Fruit fly (Drosophila melanogaster) whole organism, pupa: Measurements from ENCODE around the gene Eip75B.

ENCODE experiments used
- CG10348 ChIP-seq: fragments of 200-800 bp; sonication (Bioruptor generic); IDR thresholded peaks from 2 replicates; pipeline ENCODE4 v1.3.6; 2022; ENCODE audit warnings: missing biosample characterization, missing genetic modification characterization
- CG12605 ChIP-seq: fragments of 200-800 bp; sonication (Bioruptor generic); IDR thresholded peaks from 2 replicates; pipeline ENCODE4 v1.3.6; 2022; ENCODE audit warnings: missing biosample characterization, missing genetic modification characterization
- CG13204 ChIP-seq: fragments of 200-800 bp; sonication (Bioruptor generic); optimal IDR thresholded peaks from 2 replicates; lab custom pipeline; 2018; ENCODE audit warnings: missing biosample characterization, mild to moderate bottlenecking, missing genetic modification characterization, moderate library complexity
- CG14655 ChIP-seq: fragments of 200-800 bp; sonication (Bioruptor generic); optimal IDR thresholded peaks from 3 replicates; lab custom pipeline; 2017; ENCODE audit warnings: mild to moderate bottlenecking, missing biosample characterization, missing genetic modification reagents, missing genetic modification characterization
- CG15710 ChIP-seq: fragments of 200-800 bp; sonication (Bioruptor generic); optimal IDR thresholded peaks from 2 replicates; lab custom pipeline; 2018; ENCODE audit warnings: missing biosample characterization, mild to moderate bottlenecking, missing genetic modification characterization, moderate library complexity
- CG17806 ChIP-seq: fragments of 200-800 bp; sonication (Bioruptor generic); optimal IDR thresholded peaks from 2 replicates; lab custom pipeline; 2018; ENCODE audit warnings: missing biosample characterization, mild to moderate bottlenecking, missing genetic modification characterization, moderate library complexity
- CG32121 ChIP-seq: fragments of 200-800 bp; sonication (Bioruptor generic); IDR thresholded peaks from 2 replicates; pipeline ENCODE4 v1.3.6; 2022; ENCODE audit warnings: missing biosample characterization, missing genetic modification characterization
- CG34367 ChIP-seq: fragments of 200-800 bp; sonication (Bioruptor generic); optimal IDR thresholded peaks from 2 replicates; lab custom pipeline; 2018; ENCODE audit warnings: missing biosample characterization, mild to moderate bottlenecking, missing genetic modification characterization
- CG4496 ChIP-seq: fragments of 200-800 bp; sonication (Bioruptor generic); IDR thresholded peaks from 3 replicates; pipeline ENCODE4 v1.3.6; 2022; ENCODE audit warnings: missing biosample characterization, missing genetic modification characterization
- CG8159 ChIP-seq: fragments of 200-800 bp; sonication (Bioruptor generic); optimal IDR thresholded peaks from 3 replicates; lab custom pipeline; 2018; ENCODE audit warnings: missing biosample characterization, mild to moderate bottlenecking, missing genetic modification characterization, moderate library complexity
- CG8301 ChIP-seq: fragments of 200-800 bp; sonication (Bioruptor generic); optimal IDR thresholded peaks from 2 replicates; lab custom pipeline; 2018; ENCODE audit warnings: missing biosample characterization, mild to moderate bottlenecking, missing genetic modification characterization
- CG9948 ChIP-seq: fragments of 200-800 bp; sonication (Bioruptor generic); optimal IDR thresholded peaks from 2 replicates; lab custom pipeline; 2018; ENCODE audit warnings: missing biosample characterization, mild to moderate bottlenecking, missing genetic modification characterization, moderate library complexity
- D1 ChIP-seq: fragments of 200-800 bp; sonication (Bioruptor generic); optimal IDR thresholded peaks from 2 replicates; lab custom pipeline; 2018; ENCODE audit warnings: missing biosample characterization, mild to moderate bottlenecking, missing genetic modification characterization, moderate library complexity
- EcR ChIP-seq: fragments of 200-800 bp; sonication (Bioruptor generic); optimal IDR thresholded peaks from 3 replicates; lab custom pipeline; 2019; ENCODE audit warnings: missing biosample characterization, missing genetic modification characterization, mild to moderate bottlenecking, moderate library complexity, missing genetic modification reagents
- Ets98B ChIP-seq: fragments of 200-800 bp; sonication (Bioruptor generic); IDR thresholded peaks from 2 replicates; pipeline ENCODE4 v1.3.6; 2022; ENCODE audit warnings: missing biosample characterization, missing genetic modification characterization
- Pif1A ChIP-seq: fragments of 200-800 bp; sonication (Bioruptor generic); optimal IDR thresholded peaks from 3 replicates; lab custom pipeline; 2016; ENCODE audit warnings: missing biosample characterization, missing genetic modification characterization
- Pif1B ChIP-seq: fragments of 200-800 bp; sonication (Bioruptor generic); optimal IDR thresholded peaks from 3 replicates; lab custom pipeline; 2016; ENCODE audit warnings: missing biosample characterization, missing genetic modification characterization
- Snoo ChIP-seq: fragments of 200-800 bp; sonication (Bioruptor generic); optimal IDR thresholded peaks from 3 replicates; lab custom pipeline; 2017; ENCODE audit warnings: missing biosample characterization, mild to moderate bottlenecking, missing genetic modification characterization, inconsistent platforms
- fd96Ca ChIP-seq: fragments of 200-800 bp; sonication (Bioruptor generic); IDR thresholded peaks from 3 replicates; pipeline ENCODE4 v1.3.6; 2022; ENCODE audit warnings: missing biosample characterization, missing genetic modification characterization
- gl ChIP-seq: fragments of 200-800 bp; sonication (Bioruptor generic); optimal IDR thresholded peaks from 2 replicates; lab custom pipeline; 2018; ENCODE audit warnings: missing biosample characterization, mild to moderate bottlenecking, missing genetic modification characterization
- rn ChIP-seq: fragments of 200-800 bp; sonication (Bioruptor generic); IDR thresholded peaks from 2 replicates; pipeline ENCODE4 v1.3.6; 2022; ENCODE audit warnings: missing biosample characterization, missing genetic modification characterization

Gene Eip75B

DNA sequence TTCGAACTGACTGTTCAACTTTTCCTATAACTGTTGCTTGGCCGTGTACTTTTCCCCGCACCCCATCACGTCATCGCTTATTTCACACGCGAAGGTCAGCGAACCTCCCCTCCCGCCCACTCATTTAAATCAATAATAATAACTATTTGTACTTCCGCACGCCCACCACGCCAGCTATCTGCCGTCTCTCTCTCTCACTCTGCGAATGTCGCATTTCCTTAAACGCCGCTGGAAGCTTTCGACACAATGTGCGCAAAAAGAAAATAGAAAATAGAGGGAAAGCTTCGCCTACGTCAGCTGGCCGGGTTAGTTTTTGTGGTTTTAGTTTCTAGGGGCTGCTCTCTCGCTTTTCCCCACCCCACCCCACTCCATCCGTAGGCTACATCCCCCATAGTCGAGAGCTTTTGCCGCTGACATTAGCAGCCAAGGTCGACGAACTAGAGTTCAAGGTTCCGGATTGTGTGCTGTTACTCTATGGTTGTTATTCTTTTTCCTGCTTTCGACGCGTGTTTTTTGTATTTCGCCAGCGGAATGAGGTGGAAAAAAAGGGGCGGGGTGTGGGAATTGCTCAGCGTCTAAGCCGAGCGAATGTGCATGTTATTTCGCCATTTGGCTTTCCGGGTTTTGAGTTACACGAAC, 108.0 kb downstream of the Eip75B start:
- TF ChIP-seq EcR (GFP tag; lab: Kevin White, UChicago) (peak; percentile 77), Snoo (tag; lab: Kevin White, UChicago) (no peak)

DNA sequence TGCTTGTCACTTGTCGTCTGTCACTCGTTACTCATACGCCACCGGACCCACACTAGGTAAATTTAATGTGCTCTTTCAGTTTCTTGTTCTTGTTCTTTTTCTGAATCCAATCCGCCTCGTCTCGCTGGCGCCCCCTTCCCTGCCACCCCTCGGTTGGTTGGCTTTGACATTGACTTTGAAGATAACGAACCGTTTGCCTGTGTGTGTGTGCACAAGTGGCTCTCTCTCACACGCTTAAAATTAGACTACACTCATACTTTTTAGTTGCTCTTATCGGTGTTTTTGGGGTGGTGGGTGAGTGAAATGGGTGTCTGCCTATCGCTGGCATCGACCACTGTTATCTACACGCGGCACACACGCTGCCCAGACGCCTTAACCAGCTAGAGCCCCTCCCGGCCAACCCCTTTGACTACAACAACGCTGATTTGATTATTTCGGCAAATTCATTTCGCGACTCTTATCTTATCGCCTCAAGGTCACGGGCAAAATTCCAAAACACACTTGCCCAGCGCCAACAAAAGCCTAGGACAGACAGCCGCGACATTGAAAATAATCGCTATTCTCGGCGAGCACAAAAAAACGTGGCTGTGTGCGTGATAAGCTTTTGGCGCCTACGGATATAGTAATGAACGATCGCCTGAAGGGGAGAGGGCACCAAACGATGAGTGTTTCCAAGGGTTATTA, 114.2 kb downstream of the Eip75B start:
- TF ChIP-seq CG32121 (GFP tag; lab: Robert Waterston, UW) (peak; percentile 19; the same call in 1 of the 2 replicates), Snoo (tag; lab: Kevin White, UChicago) (no peak)
- TF ChIP-seq, all 21 proteins: peak for 1

- TF ChIP-seq CG14655 (GFP tag; lab: Kevin White, UChicago) (no peak), CG13204 (no peak), CG32121 (GFP tag; lab: Robert Waterston, UW) (no peak), CG12605 (no peak), EcR (GFP tag; lab: Kevin White, UChicago) (no peak), fd96Ca (no peak), Ets98B (GFP tag; lab: Robert Waterston, UW) (no peak), CG15710 (no peak), Snoo (tag; lab: Kevin White, UChicago) (no peak), CG10348 (GFP tag; lab: Robert Waterston, UW) (no peak), CG4496 (no peak), CG9948 (tag; lab: Kevin White, UChicago) (no peak), rn (GFP tag; lab: Robert Waterston, UW) (no peak), Pif1B (GFP tag; lab: Kevin White, UChicago) (no peak), CG17806 (tag; lab: Kevin White, UChicago) (no peak), CG8159 (no peak)
Measured at dm6 chr3L:17949507-17950027, 114.9 kb downstream of the Eip75B start.

- TF ChIP-seq CG15710 (no peak), CG13204 (peak; percentile 49)
- TF ChIP-seq, all 21 proteins: peak for 1
Measured at dm6 chr3L:17948643-17949506, 115.6 kb downstream of the Eip75B start.

dm6 chr3L:17948195-17948594, 116.3 kb downstream of the Eip75B start:
- TF ChIP-seq Ets98B (GFP tag; lab: Robert Waterston, UW): no peak
- TF ChIP-seq CG15710: no peak
- no peak for TF ChIP-seq gl (tag; lab: Kevin White, UChicago)
- TF ChIP-seq CG17806 (tag; lab: Kevin White, UChicago): no peak
- no peak for TF ChIP-seq Pif1A (GFP tag; lab: Kevin White, UChicago)
- no peak for TF ChIP-seq CG8301 (tag; lab: Kevin White, UChicago)
- TF ChIP-seq CG10348 (GFP tag; lab: Robert Waterston, UW): no peak
- TF ChIP-seq CG13204: no peak
- TF ChIP-seq EcR (GFP tag; lab: Kevin White, UChicago): no peak
- no peak for TF ChIP-seq CG34367 (tag; lab: Kevin White, UChicago)
- no peak for TF ChIP-seq rn (GFP tag; lab: Robert Waterston, UW)
- TF ChIP-seq CG4496: no peak
- TF ChIP-seq CG9948 (tag; lab: Kevin White, UChicago): no peak
- no peak for TF ChIP-seq Pif1B (GFP tag; lab: Kevin White, UChicago)

dm6 chr3L:17947296-17947713, 117.2 kb downstream of the Eip75B start:
- TF ChIP-seq CG13204 (peak; percentile 52), CG17806 (tag; lab: Kevin White, UChicago) (no peak), Pif1B (GFP tag; lab: Kevin White, UChicago) (no peak), CG4496 (no peak), EcR (GFP tag; lab: Kevin White, UChicago) (peak; percentile 97), fd96Ca (no peak), Ets98B (GFP tag; lab: Robert Waterston, UW) (no peak)

DNA sequence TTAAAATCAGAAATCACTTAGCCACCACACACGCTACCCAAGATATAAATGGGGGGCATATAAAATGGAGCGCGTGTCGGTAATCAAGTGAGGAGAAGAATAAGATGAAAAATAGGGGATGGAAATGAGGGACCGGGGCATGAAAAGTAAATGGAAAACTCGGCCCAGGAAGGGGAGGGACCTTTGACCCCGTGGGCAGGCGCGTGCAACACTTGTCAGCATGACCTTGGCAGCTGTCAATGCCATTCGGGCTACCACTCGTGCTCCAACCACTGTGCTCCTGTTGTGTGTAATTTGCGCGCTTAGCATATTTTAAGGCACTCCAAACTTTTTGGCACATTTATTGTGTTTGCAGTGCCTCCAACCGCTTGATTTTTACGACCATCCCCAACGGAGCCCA, 118.1 kb downstream of the Eip75B start:
- TF ChIP-seq CG4496 (no peak), EcR (GFP tag; lab: Kevin White, UChicago) (no peak), D1 (tag; lab: Kevin White, UChicago) (no peak), CG9948 (tag; lab: Kevin White, UChicago) (no peak), gl (tag; lab: Kevin White, UChicago) (no peak), CG8301 (tag; lab: Kevin White, UChicago) (no peak), Pif1B (GFP tag; lab: Kevin White, UChicago) (no peak), CG10348 (GFP tag; lab: Robert Waterston, UW) (no peak), fd96Ca (no peak), CG8159 (no peak), CG32121 (GFP tag; lab: Robert Waterston, UW) (no peak), CG14655 (GFP tag; lab: Kevin White, UChicago) (no peak), CG12605 (no peak), Ets98B (GFP tag; lab: Robert Waterston, UW) (no peak), rn (GFP tag; lab: Robert Waterston, UW) (no peak)
